Fruit fly (Drosophila melanogaster) whole organism, embryonic: ENCODE data around the gene sra.
A peak's percentile ranks its signal among the peaks of the same experiment; 100 is the strongest.

Experiments
- Antp ChIP-seq: fragments of 200-800 bp; sonication (Bioruptor generic); optimal IDR thresholded peaks from 3 replicates; lab custom pipeline; 2016; ENCODE audit warnings: missing biosample characterization, missing genetic modification characterization
- Blimp-1 ChIP-seq: fragments of 200-800 bp; sonication (Bioruptor generic); optimal IDR thresholded peaks from 3 replicates; lab custom pipeline; 2018; ENCODE audit warnings: missing biosample characterization, missing genetic modification characterization, mild to moderate bottlenecking, moderate library complexity, missing genetic modification reagents
- CG10959 ChIP-seq: fragments of 200-800 bp; sonication (Bioruptor generic); IDR thresholded peaks from 2 replicates; pipeline ENCODE4 v1.3.6; 2022; ENCODE audit warnings: missing biosample characterization, missing genetic modification characterization
- CG15011 ChIP-seq: fragments of 200-800 bp; sonication (Bioruptor generic); optimal IDR thresholded peaks from 3 replicates; lab custom pipeline; 2018; ENCODE audit warnings: missing biosample characterization, mild to moderate bottlenecking, missing genetic modification characterization
- CG15269 ChIP-seq: fragments of 200-800 bp; sonication (Bioruptor generic); optimal IDR thresholded peaks from 2 replicates; lab custom pipeline; 2018; ENCODE audit warnings: missing biosample characterization, mild to moderate bottlenecking, missing genetic modification characterization, moderate library complexity
- CG17385 ChIP-seq: fragments of 200-800 bp; sonication (Bioruptor generic); optimal IDR thresholded peaks from 3 replicates; lab custom pipeline; 2018; ENCODE audit warnings: missing biosample characterization, mild to moderate bottlenecking, missing genetic modification characterization
- CG2199 ChIP-seq: fragments of 200-800 bp; sonication (Bioruptor generic); IDR thresholded peaks from 3 replicates; pipeline ENCODE4 v1.3.6; 2022; ENCODE audit warnings: missing biosample characterization, missing genetic modification characterization
- CG30431 ChIP-seq: fragments of 200-800 bp; sonication (Bioruptor generic); optimal IDR thresholded peaks from 2 replicates; lab custom pipeline; 2017; ENCODE audit warnings: missing biosample characterization, missing genetic modification characterization
- CG3847 ChIP-seq: fragments of 200-800 bp; sonication (Bioruptor generic); IDR thresholded peaks from 2 replicates; pipeline ENCODE4 v1.3.6; 2022; ENCODE audit warnings: missing biosample characterization, missing genetic modification characterization
- CG7963 ChIP-seq: fragments of 200-800 bp; sonication (Bioruptor generic); IDR thresholded peaks from 3 replicates; pipeline ENCODE4 v1.3.6; 2022; ENCODE audit warnings: missing biosample characterization, missing genetic modification characterization; ENCODE audit not compliant: partially characterized antibody
- Fer3 ChIP-seq: fragments of 200-800 bp; sonication (Bioruptor generic); optimal IDR thresholded peaks from 2 replicates; lab custom pipeline; 2018; ENCODE audit warnings: missing biosample characterization, mild to moderate bottlenecking, missing genetic modification characterization, moderate library complexity
- Hr51 ChIP-seq, 2 experiments: fragments of 200-800 bp; sonication (Bioruptor generic); optimal IDR thresholded peaks; 2 replicates in 1 of 2; 3 replicates in 1 of 2; lab custom pipeline; 2016 to 2018; ENCODE audit warnings: missing biosample characterization in 2 of 2, missing genetic modification characterization in 2 of 2, mild to moderate bottlenecking in 1 of 2, moderate library complexity in 1 of 2
- Hsf ChIP-seq: fragments of 200-800 bp; sonication (Bioruptor generic); optimal IDR thresholded peaks from 3 replicates; lab custom pipeline; 2016; ENCODE audit warnings: missing biosample characterization, missing genetic modification characterization
- Jarid2 ChIP-seq: fragments of 200-800 bp; sonication (Bioruptor generic); optimal IDR thresholded peaks from 3 replicates; lab custom pipeline; 2017; ENCODE audit warnings: mild to moderate bottlenecking, missing biosample characterization, missing genetic modification reagents, missing genetic modification characterization
- Kr ChIP-seq: fragments of 200-800 bp; sonication (Bioruptor generic); optimal IDR thresholded peaks from 2 replicates; lab custom pipeline; 2017; ENCODE audit warnings: missing biosample characterization, mild to moderate bottlenecking, missing genetic modification characterization
- NfI ChIP-seq: fragments of 200-800 bp; sonication (Bioruptor generic); optimal IDR thresholded peaks from 3 replicates; lab custom pipeline; 2018; ENCODE audit warnings: missing biosample characterization, mild to moderate bottlenecking, missing genetic modification characterization, moderate library complexity
- PHDP ChIP-seq: fragments of 200-800 bp; sonication (Bioruptor generic); optimal IDR thresholded peaks from 3 replicates; lab custom pipeline; 2018; ENCODE audit warnings: missing biosample characterization, mild to moderate bottlenecking, missing genetic modification characterization, moderate library complexity
- Ptx1 ChIP-seq: fragments of 200-800 bp; sonication (Bioruptor generic); IDR thresholded peaks from 2 replicates; pipeline ENCODE4 v1.3.6; 2022; ENCODE audit warnings: missing biosample characterization, missing genetic modification characterization
- Rfx ChIP-seq: fragments of 200-800 bp; sonication (Bioruptor generic); IDR thresholded peaks from 2 replicates; pipeline ENCODE4 v1.3.6; 2022; ENCODE audit warnings: missing biosample characterization, missing genetic modification characterization
- Sox102F ChIP-seq: fragments of 200-800 bp; sonication (Bioruptor generic); optimal IDR thresholded peaks from 2 replicates; lab custom pipeline; 2018; ENCODE audit warnings: missing biosample characterization, mild to moderate bottlenecking, missing genetic modification characterization, moderate library complexity
- bigmax ChIP-seq: fragments of 200-800 bp; sonication (Bioruptor generic); optimal IDR thresholded peaks from 2 replicates; lab custom pipeline; 2018; ENCODE audit warnings: missing biosample characterization, mild to moderate bottlenecking, missing genetic modification characterization
- ewg ChIP-seq: fragments of 200-800 bp; sonication (Bioruptor generic); optimal IDR thresholded peaks from 3 replicates; lab custom pipeline; 2017; ENCODE audit warnings: mild to moderate bottlenecking, missing biosample characterization, missing genetic modification reagents, missing genetic modification characterization
- fru ChIP-seq: fragments of >200 bp; optimal IDR thresholded peaks from 2 replicates; lab custom pipeline; 2017
- grau ChIP-seq: fragments of 200-800 bp; optimal IDR thresholded peaks from 3 replicates; lab custom pipeline; 2019; ENCODE audit warnings: missing biosample characterization, mild to moderate bottlenecking, missing genetic modification characterization, moderate library complexity
- jumu ChIP-seq: fragments of 200-800 bp; sonication (Bioruptor generic); optimal IDR thresholded peaks from 3 replicates; lab custom pipeline; 2016; ENCODE audit warnings: missing biosample characterization, missing genetic modification characterization
- kah ChIP-seq: fragments of 200-800 bp; sonication (Bioruptor generic); optimal IDR thresholded peaks from 2 replicates; lab custom pipeline; 2018; ENCODE audit warnings: missing biosample characterization, mild to moderate bottlenecking, missing genetic modification characterization
- klu ChIP-seq: fragments of 200-800 bp; sonication (Bioruptor generic); IDR thresholded peaks from 2 replicates; pipeline ENCODE4 v1.3.6; 2022; ENCODE audit warnings: missing biosample characterization, missing genetic modification characterization
- nmo ChIP-seq: fragments of 200-800 bp; sonication (Bioruptor generic); optimal IDR thresholded peaks from 2 replicates; lab custom pipeline; 2018; ENCODE audit warnings: missing biosample characterization, mild to moderate bottlenecking, missing genetic modification characterization, moderate library complexity
- onecut ChIP-seq: fragments of 200-800 bp; sonication (Bioruptor generic); IDR thresholded peaks from 2 replicates; pipeline ENCODE4 v1.3.6; 2022; ENCODE audit warnings: missing biosample characterization, missing genetic modification characterization
- pfk ChIP-seq: fragments of 200-800 bp; sonication (Bioruptor generic); optimal IDR thresholded peaks from 2 replicates; lab custom pipeline; 2018; ENCODE audit warnings: missing biosample characterization, mild to moderate bottlenecking, missing genetic modification characterization, moderate library complexity
- phol ChIP-seq: fragments of 200-800 bp; sonication (Bioruptor generic); optimal IDR thresholded peaks from 3 replicates; lab custom pipeline; 2018; ENCODE audit warnings: missing biosample characterization, mild to moderate bottlenecking, missing genetic modification characterization, moderate library complexity
- pnt ChIP-seq: fragments of 200-800 bp; sonication (Bioruptor generic); optimal IDR thresholded peaks from 3 replicates; lab custom pipeline; 2016; ENCODE audit warnings: missing biosample characterization, missing genetic modification characterization
- pros ChIP-seq: fragments of 200-800 bp; sonication (Bioruptor generic); optimal IDR thresholded peaks from 3 replicates; lab custom pipeline; 2019; ENCODE audit warnings: missing biosample characterization, mild to moderate bottlenecking, missing genetic modification characterization, moderate library complexity
- psq ChIP-seq: fragments of 200-800 bp; sonication (Bioruptor generic); optimal IDR thresholded peaks from 2 replicates; lab custom pipeline; 2017; ENCODE audit warnings: missing biosample characterization, missing genetic modification characterization
- rib ChIP-seq: fragments of 200-800 bp; sonication (Bioruptor generic); IDR thresholded peaks from 2 replicates; pipeline ENCODE4 v1.3.6; 2022; ENCODE audit warnings: missing biosample characterization, missing genetic modification characterization
- sens-2 ChIP-seq: fragments of 200-800 bp; sonication (Bioruptor generic); IDR thresholded peaks from 2 replicates; pipeline ENCODE4 v1.3.6; 2022; ENCODE audit warnings: missing biosample characterization, missing genetic modification characterization
- slbo ChIP-seq: fragments of 200-800 bp; sonication (Bioruptor generic); IDR thresholded peaks from 2 replicates; pipeline ENCODE4 v1.3.6; 2022; ENCODE audit warnings: missing biosample characterization, missing genetic modification characterization
- sna ChIP-seq: fragments of 200-800 bp; sonication (Bioruptor generic); IDR thresholded peaks from 2 replicates; pipeline ENCODE4 v1.3.6; 2022; ENCODE audit warnings: missing biosample characterization, missing genetic modification characterization; ENCODE audit not compliant: partially characterized antibody
- ssp ChIP-seq: fragments of 200-800 bp; sonication (Bioruptor generic); IDR thresholded peaks from 2 replicates; pipeline ENCODE4 v1.3.6; 2022; ENCODE audit warnings: missing biosample characterization, missing genetic modification characterization
- sug ChIP-seq: fragments of 200-800 bp; optimal IDR thresholded peaks from 2 replicates; lab custom pipeline; 2019; ENCODE audit warnings: missing biosample characterization, mild to moderate bottlenecking, missing genetic modification characterization, moderate library complexity
- tap ChIP-seq: fragments of 200-800 bp; optimal IDR thresholded peaks from 3 replicates; lab custom pipeline; 2019; ENCODE audit warnings: missing biosample characterization, mild to moderate bottlenecking, missing genetic modification characterization, moderate library complexity
- tin ChIP-seq: fragments of 200-800 bp; sonication (Bioruptor generic); optimal IDR thresholded peaks from 3 replicates; lab custom pipeline; 2016; ENCODE audit warnings: missing biosample characterization, missing genetic modification characterization
- zf30C ChIP-seq: fragments of 200-800 bp; sonication (Bioruptor generic); optimal IDR thresholded peaks from 3 replicates; lab custom pipeline; 2018; ENCODE audit warnings: missing biosample characterization, mild to moderate bottlenecking, missing genetic modification characterization

Gene sra

DNA sequence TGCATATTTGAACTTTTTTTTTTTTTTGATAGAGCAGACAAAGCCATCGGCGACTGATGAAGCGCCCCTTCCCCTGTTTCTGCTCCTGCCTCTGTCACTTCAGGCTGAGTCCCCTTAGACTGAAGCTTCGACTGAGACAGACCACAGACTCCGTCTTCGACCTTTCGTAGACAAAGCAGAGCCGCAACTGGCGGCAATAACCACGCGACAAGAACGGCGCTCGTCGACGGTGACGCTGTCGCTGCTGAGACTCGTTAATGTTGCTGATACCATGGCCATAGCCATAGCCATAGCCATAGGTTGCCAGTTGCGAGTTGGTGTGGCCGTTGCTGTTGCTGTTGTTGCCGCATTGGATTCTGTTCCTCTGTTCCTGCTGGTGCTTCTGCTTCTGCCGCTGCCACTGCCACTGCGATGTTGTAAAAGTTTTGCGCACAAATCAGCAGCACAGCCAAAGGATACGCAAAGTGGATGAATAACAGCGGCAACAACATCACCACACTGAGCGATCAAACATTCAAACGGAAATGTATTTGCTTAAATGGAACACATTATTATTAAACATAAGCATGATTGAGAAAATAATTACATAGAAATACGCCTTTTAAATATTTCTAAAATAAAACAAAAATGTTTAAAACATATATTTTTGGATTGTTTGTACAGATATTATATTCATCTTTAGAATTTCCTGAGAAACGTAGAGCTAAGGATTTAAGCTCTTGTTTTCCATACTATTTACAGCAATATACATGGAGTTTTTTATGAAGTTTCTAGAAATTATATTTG is 36.6 kb downstream of the sra start (continued):
- TF ChIP-seq CG30431, result no peak
- peak; percentile 59 for TF ChIP-seq grau (tag; lab: Kevin White, UChicago)
- TF ChIP-seq ewg, result no peak
- TF ChIP-seq Antp (GFP tag; lab: Kevin White, UChicago), result peak; percentile 8
- TF ChIP-seq CG15011 (GFP tag; lab: Kevin White, UChicago), result peak; percentile 25
- no peak for TF ChIP-seq Kr
- no peak for TF ChIP-seq tin
- peak; percentile 9 for TF ChIP-seq NfI (GFP tag; lab: Kevin White, UChicago)
- TF ChIP-seq CG2199, result peak; percentile 99
- TF ChIP-seq Blimp-1 (GFP tag; lab: Kevin White, UChicago), result peak; percentile 25
- TF ChIP-seq CG3847 (GFP tag; lab: Robert Waterston, UW), result no peak
- peak; percentile 16 for TF ChIP-seq Fer3 (tag; lab: Kevin White, UChicago)
- peak; percentile 9 for TF ChIP-seq bigmax
- peak; percentile 48; the same call in 1 of the 2 replicates for TF ChIP-seq slbo (GFP tag; lab: Robert Waterston, UW)
- TF ChIP-seq fru, result no peak
- TF ChIP-seq pfk (GFP tag; lab: Kevin White, UChicago), result peak; percentile 20
- TF ChIP-seq psq (GFP tag; lab: Kevin White, UChicago), result no peak
- TF ChIP-seq CG10959 (GFP tag; lab: Robert Waterston, UW), result peak; percentile 44; the same call in 1 of the 2 replicates
- peak; percentile 46 for TF ChIP-seq CG15269 (tag; lab: Kevin White, UChicago)
- no peak for TF ChIP-seq kah
- no peak; the same call in 1 of the 2 replicates for TF ChIP-seq sens-2
- peak; percentile 49 for TF ChIP-seq pros (GFP tag; lab: Kevin White, UChicago)
- peak; percentile 11 for TF ChIP-seq Hsf
- TF ChIP-seq phol (tag; lab: Kevin White, UChicago), result peak; percentile 53
- TF ChIP-seq tap (tag; lab: Kevin White, UChicago), result peak; percentile 21
- peak; percentile 30; the same call in 1 of the 2 replicates for TF ChIP-seq Rfx
- peak; percentile 77 for TF ChIP-seq Jarid2 (GFP tag; lab: Kevin White, UChicago)
- TF ChIP-seq CG17385, result peak; percentile 30
- no peak for TF ChIP-seq sug
- TF ChIP-seq rib (GFP tag; lab: Robert Waterston, UW), result no peak
- TF ChIP-seq klu (GFP tag; lab: Robert Waterston, UW), result no peak
- TF ChIP-seq pnt (GFP tag; lab: Kevin White, UChicago), result no peak
- no peak for TF ChIP-seq sna (GFP tag; lab: Robert Waterston, UW)
- TF ChIP-seq ssp (GFP tag; lab: Robert Waterston, UW), result no peak
- no peak for TF ChIP-seq Ptx1 (GFP tag; lab: Robert Waterston, UW)
- peak; percentile 22; the same call in 1 of the 2 replicates for TF ChIP-seq onecut (GFP tag; lab: Robert Waterston, UW)
- TF ChIP-seq Sox102F (GFP tag; lab: Kevin White, UChicago), result peak; percentile 57
- no peak for TF ChIP-seq jumu (GFP tag; lab: Kevin White, UChicago)
- peak; percentile 30 for TF ChIP-seq PHDP
- peak in 1 of 2 experiments; percentile 65 for TF ChIP-seq Hr51 (GFP tag; optimal IDR thresholded peaks at IDR 0.05; lab: Kevin White, UChicago)
- peak; percentile 21 for TF ChIP-seq zf30C (GFP tag; lab: Kevin White, UChicago)
- no peak for TF ChIP-seq CG7963 (GFP tag; lab: Robert Waterston, UW)
- TF ChIP-seq nmo, result peak; percentile 43
